Worm (Caenorhabditis elegans) whole organism, L3 larva: ENCODE results near the gene F54H12.7.

Experiments
- R02D3.7 ChIP-seq: fragments of 150-350 bp; optimal IDR thresholded peaks from 2 replicates; lab custom pipeline; 2014; ENCODE audit warnings: missing biosample characterization, missing genetic modification characterization
- ZK546.5 ChIP-seq: sonication (generic microtip); optimal IDR thresholded peaks from 2 replicates; lab custom pipeline; 2017; ENCODE audit warnings: missing biosample characterization, missing genetic modification characterization
- aly-2 ChIP-seq: fragments of 150-350 bp; optimal IDR thresholded peaks from 2 replicates; lab custom pipeline; 2014; ENCODE audit warnings: missing biosample characterization, missing genetic modification characterization
- ama-1 ChIP-seq: fragments of 150-350 bp; optimal IDR thresholded peaks from 2 replicates; lab custom pipeline; 2018
- ceh-16 ChIP-seq: sonication (generic microtip); optimal IDR thresholded peaks from 2 replicates; lab custom pipeline; 2017; ENCODE audit warnings: missing biosample characterization, missing genetic modification characterization
- ceh-28 ChIP-seq: fragments of 150-350 bp; optimal IDR thresholded peaks from 2 replicates; lab custom pipeline; 2014; ENCODE audit warnings: missing biosample characterization, missing genetic modification reagents, missing genetic modification characterization
- ceh-82 ChIP-seq: fragments of 150-350 bp; optimal IDR thresholded peaks from 2 replicates; lab custom pipeline; 2014; ENCODE audit warnings: missing biosample characterization, missing genetic modification characterization
- daf-12 ChIP-seq: fragments of 150-350 bp; optimal IDR thresholded peaks from 2 replicates; lab custom pipeline; 2014; ENCODE audit warnings: missing biosample characterization, missing genetic modification reagents, missing genetic modification characterization
- egl-5 ChIP-seq: fragments of 150-350 bp; optimal IDR thresholded peaks from 2 replicates; lab custom pipeline; 2017; ENCODE audit warnings: missing biosample characterization, missing genetic modification reagents, missing genetic modification characterization, inconsistent platforms
- elt-1 ChIP-seq: fragments of 150-350 bp; optimal IDR thresholded peaks from 2 replicates; lab custom pipeline; 2014; ENCODE audit warnings: missing biosample characterization, missing genetic modification characterization
- elt-2 ChIP-seq: sonication (generic microtip); optimal IDR thresholded peaks from 2 replicates; lab custom pipeline; 2016; ENCODE audit warnings: missing genetic modification reagents, mild to moderate bottlenecking, missing genetic modification characterization, missing compliant biosample characterization
- elt-3 ChIP-seq, 3 experiments: fragments of 150-350 bp in 1 of 3; sonication (generic microtip) in 2 of 3; optimal IDR thresholded peaks; 2 replicates in 2 of 3; 4 replicates in 1 of 3; lab custom pipeline; 2014 to 2017; ENCODE audit warnings: missing biosample characterization in 3 of 3, missing genetic modification characterization in 3 of 3
- eor-1 ChIP-seq, 2 experiments: fragments of 150-350 bp; optimal IDR thresholded peaks; 2 replicates each; lab custom pipeline; 2014 to 2018; ENCODE audit warnings: missing biosample characterization in 2 of 2, missing genetic modification characterization in 2 of 2
- fkh-10 ChIP-seq: sonication (generic microtip); optimal IDR thresholded peaks from 2 replicates; lab custom pipeline; 2017; ENCODE audit warnings: missing biosample characterization, missing genetic modification reagents, missing genetic modification characterization
- fos-1 ChIP-seq: fragments of 150-350 bp; optimal IDR thresholded peaks from 2 replicates; lab custom pipeline; 2014; ENCODE audit warnings: missing biosample characterization, missing genetic modification characterization
- hmg-11 ChIP-seq: sonication (generic microtip); optimal IDR thresholded peaks from 2 replicates; lab custom pipeline; 2016; ENCODE audit warnings: missing genetic modification characterization, missing compliant biosample characterization
- jun-1 ChIP-seq: fragments of 150-350 bp; optimal IDR thresholded peaks from 2 replicates; lab custom pipeline; 2014; ENCODE audit warnings: missing biosample characterization, missing genetic modification reagents, missing genetic modification characterization
- lin-15B ChIP-seq: fragments of 150-350 bp; optimal IDR thresholded peaks from 2 replicates; lab custom pipeline; 2014; ENCODE audit warnings: missing biosample characterization, missing genetic modification characterization
- lin-39 ChIP-seq: fragments of 150-350 bp; optimal IDR thresholded peaks from 2 replicates; lab custom pipeline; 2018; ENCODE audit warnings: missing biosample characterization, missing genetic modification reagents, missing genetic modification characterization
- mdl-1 ChIP-seq: fragments of 150-350 bp; optimal IDR thresholded peaks from 2 replicates; lab custom pipeline; 2014; ENCODE audit warnings: missing biosample characterization, missing genetic modification characterization
- mml-1 ChIP-seq: fragments of 150-350 bp; sonication (generic microtip); optimal IDR thresholded peaks from 3 replicates; lab custom pipeline; 2014; ENCODE audit warnings: missing biosample characterization, missing genetic modification characterization
- nfya-1 ChIP-seq: sonication (generic microtip); optimal IDR thresholded peaks from 2 replicates; lab custom pipeline; 2017; ENCODE audit warnings: missing genetic modification characterization, mild to moderate bottlenecking, missing compliant biosample characterization, antibody characterized with exemption, moderate library complexity; ENCODE audit not compliant: insufficient read depth
- nhr-12 ChIP-seq: fragments of 150-350 bp; optimal IDR thresholded peaks from 2 replicates; lab custom pipeline; 2014; ENCODE audit warnings: missing biosample characterization, missing genetic modification characterization
- nhr-23 ChIP-seq: fragments of 150-350 bp; optimal IDR thresholded peaks from 2 replicates; lab custom pipeline; 2014; ENCODE audit warnings: missing biosample characterization, missing genetic modification reagents, missing genetic modification characterization
- nhr-237 ChIP-seq: fragments of 150-350 bp; optimal IDR thresholded peaks from 2 replicates; lab custom pipeline; 2014; ENCODE audit warnings: missing biosample characterization, missing genetic modification characterization
- nhr-25 ChIP-seq: sonication (generic microtip); optimal IDR thresholded peaks from 2 replicates; lab custom pipeline; 2017; ENCODE audit warnings: missing biosample characterization, missing genetic modification characterization
- nhr-28 ChIP-seq: fragments of 150-350 bp; optimal IDR thresholded peaks from 2 replicates; lab custom pipeline; 2014; ENCODE audit warnings: missing biosample characterization, missing genetic modification characterization
- nhr-43 ChIP-seq: sonication (generic microtip); optimal IDR thresholded peaks from 2 replicates; lab custom pipeline; 2016; ENCODE audit warnings: mild to moderate bottlenecking, missing genetic modification characterization, missing compliant biosample characterization; ENCODE audit not compliant: poor library complexity, severe bottlenecking
- nhr-76 ChIP-seq: fragments of 150-350 bp; sonication (generic microtip); optimal IDR thresholded peaks from 5 replicates; lab custom pipeline; 2014; ENCODE audit warnings: missing biosample characterization, missing genetic modification characterization
- pha-4 ChIP-seq: fragments of 150-350 bp; optimal IDR thresholded peaks from 2 replicates; lab custom pipeline; 2014; ENCODE audit warnings: missing biosample characterization, missing genetic modification reagents, missing genetic modification characterization
- pqm-1 ChIP-seq: fragments of 150-350 bp; optimal IDR thresholded peaks from 2 replicates; lab custom pipeline; 2017; ENCODE audit warnings: missing biosample characterization, missing genetic modification characterization, inconsistent platforms
- sea-2 ChIP-seq: fragments of 150-350 bp; sonication (generic microtip); optimal IDR thresholded peaks from 4 replicates; lab custom pipeline; 2014; ENCODE audit warnings: missing biosample characterization, missing genetic modification reagents, missing genetic modification characterization
- skn-1 ChIP-seq: fragments of 150-350 bp; optimal IDR thresholded peaks from 2 replicates; lab custom pipeline; 2014; ENCODE audit warnings: missing biosample characterization, missing genetic modification characterization
- snpc-4 ChIP-seq: fragments of 150-350 bp; optimal IDR thresholded peaks from 2 replicates; lab custom pipeline; 2014; ENCODE audit warnings: missing biosample characterization, missing genetic modification characterization
- tbx-2 ChIP-seq: sonication (generic microtip); optimal IDR thresholded peaks from 2 replicates; lab custom pipeline; 2016; ENCODE audit warnings: mild to moderate bottlenecking, missing genetic modification characterization, missing compliant biosample characterization
- unc-39 ChIP-seq: sonication (generic microtip); optimal IDR thresholded peaks from 4 replicates; lab custom pipeline; 2017; ENCODE audit warnings: missing biosample characterization, missing genetic modification characterization
- zag-1 ChIP-seq: fragments of 150-350 bp; optimal IDR thresholded peaks from 2 replicates; lab custom pipeline; 2014; ENCODE audit warnings: missing biosample characterization, missing genetic modification characterization

F54H12.7 gene

ce11 chrIII:8009769-8010168 lies 40.6 kb downstream of the F54H12.7 start, which contains the start of gene cit-1.1:
cit-1.1 (minus strand) TSS chrIII:8009821.
- TF ChIP-seq ZK546.5 (tag; lab: Kevin White, UChicago) (no peak), nhr-28 (tag; lab: Kevin White, UChicago) (no peak), aly-2 (no peak), egl-5 (peak; percentile 37), fos-1 (tag; lab: Kevin White, UChicago) (no peak), zag-1 (tag; lab: Kevin White, UChicago) (no peak), nhr-25 (tag; lab: Kevin White, UChicago) (no peak), elt-1 (tag; lab: Kevin White, UChicago) (no peak), skn-1 (no peak), snpc-4 (tag; lab: Kevin White, UChicago) (no peak), ceh-16 (no peak), daf-12 (tag; lab: Kevin White, UChicago) (no peak), elt-2 (peak; percentile 19), ama-1 (lab: Kevin White, UChicago) (no peak), fkh-10 (GFP tag; lab: Kevin White, UChicago) (no peak), elt-3 (tag; optimal IDR thresholded peaks at IDR 0.05; lab: Kevin White, UChicago) (no peak), nfya-1 (peak; percentile 46), nhr-12 (tag; lab: Kevin White, UChicago) (no peak), ceh-82 (tag; lab: Kevin White, UChicago) (no peak), lin-15B (tag; lab: Kevin White, UChicago) (peak; percentile 60), lin-39 (tag; lab: Kevin White, UChicago) (peak; percentile 59), nhr-237 (tag; lab: Kevin White, UChicago) (no peak), nhr-23 (tag; lab: Kevin White, UChicago) (no peak), mml-1 (no peak), pha-4 (tag; lab: Kevin White, UChicago) (peak; percentile 11), hmg-11 (tag; lab: Kevin White, UChicago) (peak; percentile 36), sea-2 (GFP tag; lab: Kevin White, UChicago) (no peak), jun-1 (tag; lab: Kevin White, UChicago) (no peak), tbx-2 (tag; lab: Kevin White, UChicago) (no peak), unc-39 (tag; lab: Kevin White, UChicago) (no peak)
- TF ChIP-seq, all 47 proteins: peak for 7

- no peak for TF ChIP-seq lin-15B (tag; lab: Kevin White, UChicago)
- TF ChIP-seq ceh-28 (tag; lab: Kevin White, UChicago): no peak
- no peak for TF ChIP-seq eor-1 (tag; optimal IDR thresholded peaks at IDR 0.05; lab: Kevin White, UChicago)
- TF ChIP-seq nhr-28 (tag; lab: Kevin White, UChicago): no peak
- TF ChIP-seq, all 47 proteins: peak for 0
Measured at ce11 chrIII:8010260-8010822, 41.2 kb downstream of the F54H12.7 start, which contains the start of gene cit-1.2. cit-1.2 (plus strand) TSS chrIII:8010772.

- TF ChIP-seq nhr-28 (tag; lab: Kevin White, UChicago): no peak
- no peak for TF ChIP-seq fkh-10 (GFP tag; lab: Kevin White, UChicago)
- no peak for TF ChIP-seq ceh-28 (tag; lab: Kevin White, UChicago)
- TF ChIP-seq, all 47 proteins: peak for 0
Measured at ce11 chrIII:8013582-8013981, 44.4 kb downstream of the F54H12.7 start.

- TF ChIP-seq elt-3 (tag; optimal IDR thresholded peaks at IDR 0.05; lab: Kevin White, UChicago) (no peak), ceh-82 (tag; lab: Kevin White, UChicago) (no peak), pqm-1 (no peak), unc-39 (tag; lab: Kevin White, UChicago) (no peak), fkh-10 (GFP tag; lab: Kevin White, UChicago) (no peak), nhr-76 (tag; lab: Kevin White, UChicago) (no peak), nhr-43 (tag; lab: Kevin White, UChicago) (no peak), jun-1 (tag; lab: Kevin White, UChicago) (no peak), nhr-25 (tag; lab: Kevin White, UChicago) (no peak), mdl-1 (tag; lab: Kevin White, UChicago) (no peak), R02D3.7 (tag; lab: Kevin White, UChicago) (no peak), egl-5 (no peak), snpc-4 (tag; lab: Kevin White, UChicago) (no peak)
- TF ChIP-seq, all 47 proteins: peak for 0
Measured at ce11 chrIII:8016438-8016837, 47.3 kb downstream of the F54H12.7 start, which contains the start of gene F44B9.5. F44B9.5 (minus strand) TSS chrIII:8016538.
